Fruit fly (Drosophila melanogaster) whole organism, embryonic: ENCODE measurements around the gene CG31174.

Source experiments
- Atf-2 ChIP-seq: fragments of 200-800 bp; sonication (Bioruptor generic); optimal IDR thresholded peaks from 2 replicates; lab custom pipeline; 2016; ENCODE audit warnings: missing biosample characterization, missing genetic modification characterization
- Bdp1 ChIP-seq: fragments of 200-800 bp; sonication (Bioruptor generic); optimal IDR thresholded peaks from 3 replicates; lab custom pipeline; 2016; ENCODE audit warnings: missing biosample characterization, missing genetic modification characterization
- Bgb ChIP-seq: fragments of 200-800 bp; sonication (Bioruptor generic); IDR thresholded peaks from 2 replicates; pipeline ENCODE4 v1.3.6; 2022; ENCODE audit warnings: missing biosample characterization, missing genetic modification characterization; ENCODE audit not compliant: partially characterized antibody
- CG10543 ChIP-seq: fragments of 200-800 bp; sonication (Bioruptor generic); optimal IDR thresholded peaks from 3 replicates; lab custom pipeline; 2017; ENCODE audit warnings: missing biosample characterization, mild to moderate bottlenecking, missing genetic modification characterization, moderate library complexity
- CG12391 ChIP-seq: fragments of 200-800 bp; sonication (Bioruptor generic); optimal IDR thresholded peaks from 3 replicates; lab custom pipeline; 2018; ENCODE audit warnings: missing biosample characterization, mild to moderate bottlenecking, missing genetic modification characterization, moderate library complexity
- CG17328 ChIP-seq: fragments of 200-800 bp; sonication (Bioruptor generic); IDR thresholded peaks from 2 replicates; pipeline ENCODE4 v1.3.6; 2022; ENCODE audit warnings: missing biosample characterization, missing genetic modification characterization
- CG2199 ChIP-seq: fragments of 200-800 bp; sonication (Bioruptor generic); IDR thresholded peaks from 3 replicates; pipeline ENCODE4 v1.3.6; 2022; ENCODE audit warnings: missing biosample characterization, missing genetic modification characterization
- CG2202 ChIP-seq: fragments of 200-800 bp; sonication (Bioruptor generic); optimal IDR thresholded peaks from 2 replicates; lab custom pipeline; 2018; ENCODE audit warnings: missing biosample characterization, mild to moderate bottlenecking, missing genetic modification characterization
- CG30020 ChIP-seq: fragments of 200-800 bp; optimal IDR thresholded peaks from 2 replicates; lab custom pipeline; 2019; ENCODE audit warnings: missing biosample characterization, mild to moderate bottlenecking, missing genetic modification characterization, moderate library complexity
- CG3726 ChIP-seq: fragments of 200-800 bp; sonication (Bioruptor generic); IDR thresholded peaks from 3 replicates; pipeline ENCODE4, ENCODE4 v1.3.6; 2022; ENCODE audit warnings: missing biosample characterization, missing genetic modification characterization
- CG4424 ChIP-seq: fragments of 200-800 bp; sonication (Bioruptor generic); optimal IDR thresholded peaks from 3 replicates; lab custom pipeline; 2016; ENCODE audit warnings: missing biosample characterization, missing genetic modification characterization
- CG5245 ChIP-seq: fragments of 200-800 bp; sonication (Bioruptor generic); optimal IDR thresholded peaks from 3 replicates; lab custom pipeline; 2016; ENCODE audit warnings: missing biosample characterization, missing genetic modification characterization
- CG6813 ChIP-seq: fragments of 200-800 bp; sonication (Bioruptor generic); optimal IDR thresholded peaks from 2 replicates; lab custom pipeline; 2017; ENCODE audit warnings: missing biosample characterization, missing genetic modification characterization, mild to moderate bottlenecking, moderate library complexity, missing genetic modification reagents
- CG7357 ChIP-seq: fragments of 200-800 bp; sonication (Bioruptor generic); IDR thresholded peaks from 3 replicates; pipeline ENCODE4 v1.3.6; 2022; ENCODE audit warnings: missing biosample characterization, missing genetic modification characterization
- CG7987 ChIP-seq: fragments of 200-800 bp; sonication (Bioruptor generic); optimal IDR thresholded peaks from 2 replicates; lab custom pipeline; 2018; ENCODE audit warnings: missing biosample characterization, mild to moderate bottlenecking, missing genetic modification characterization, moderate library complexity
- CG8765 ChIP-seq: fragments of 200-800 bp; sonication (Bioruptor generic); IDR thresholded peaks from 2 replicates; pipeline ENCODE4 v1.3.6; 2022; ENCODE audit warnings: missing biosample characterization, missing genetic modification characterization
- CG9876 ChIP-seq: fragments of 200-800 bp; sonication (Bioruptor generic); optimal IDR thresholded peaks from 2 replicates; lab custom pipeline; 2016; ENCODE audit warnings: missing biosample characterization, missing genetic modification characterization
- CG9932 ChIP-seq: fragments of 200-800 bp; sonication (Bioruptor generic); IDR thresholded peaks from 2 replicates; pipeline ENCODE4 v1.3.6; 2022; ENCODE audit warnings: missing biosample characterization, missing genetic modification characterization
- CkIIα-i1 ChIP-seq: fragments of 200-800 bp; sonication (Bioruptor generic); IDR thresholded peaks from 2 replicates; pipeline ENCODE4 v1.3.6; 2022; ENCODE audit warnings: missing biosample characterization, missing genetic modification characterization
- D ChIP-seq, 2 experiments: fragments of 200-800 bp in 1 of 2; fragments of >200 bp in 1 of 2; sonication (Bioruptor generic) in 1 of 2; optimal IDR thresholded peaks; 2 replicates in 1 of 2; 3 replicates in 1 of 2; lab custom pipeline; 2017; ENCODE audit warnings: mild to moderate bottlenecking in 1 of 2, missing biosample characterization in 1 of 2, missing genetic modification characterization in 1 of 2, missing genetic modification reagents in 1 of 2
- Dfd ChIP-seq, 2 experiments: fragments of >200 bp; optimal IDR thresholded peaks; 2 replicates each; lab custom pipeline; 2017; ENCODE audit warnings: missing biosample characterization in 2 of 2, missing genetic modification characterization in 2 of 2
- Dp ChIP-seq: fragments of 200-800 bp; sonication (Bioruptor generic); optimal IDR thresholded peaks from 2 replicates; lab custom pipeline; 2018; ENCODE audit warnings: missing biosample characterization, mild to moderate bottlenecking, missing genetic modification characterization, moderate library complexity
- Drgx ChIP-seq: fragments of 200-800 bp; sonication (Bioruptor generic); IDR thresholded peaks from 2 replicates; pipeline ENCODE4 v1.3.6; 2022; ENCODE audit warnings: missing biosample characterization, missing genetic modification characterization
- E2f1 ChIP-seq: fragments of 200-800 bp; sonication (Bioruptor generic); IDR thresholded peaks from 2 replicates; pipeline ENCODE4 v1.3.6; 2022; ENCODE audit warnings: missing biosample characterization, missing genetic modification characterization
- Ets97D ChIP-seq: fragments of 200-800 bp; sonication (Bioruptor generic); optimal IDR thresholded peaks from 3 replicates; lab custom pipeline; 2016; ENCODE audit warnings: missing biosample characterization, missing genetic modification characterization
- HHEX ChIP-seq: fragments of 200-800 bp; sonication (Bioruptor generic); optimal IDR thresholded peaks from 3 replicates; lab custom pipeline; 2017; ENCODE audit warnings: missing biosample characterization, mild to moderate bottlenecking, missing genetic modification characterization, missing genetic modification reagents
- HLH54F ChIP-seq: fragments of 200-800 bp; sonication (Bioruptor generic); optimal IDR thresholded peaks from 3 replicates; lab custom pipeline; 2016; ENCODE audit warnings: missing biosample characterization, missing genetic modification characterization
- MESR4 ChIP-seq: fragments of 200-800 bp; sonication (Bioruptor generic); optimal IDR thresholded peaks from 2 replicates; lab custom pipeline; 2018; ENCODE audit warnings: missing biosample characterization, mild to moderate bottlenecking, missing genetic modification characterization, moderate library complexity
- NC2α ChIP-seq: fragments of 200-800 bp; sonication (Bioruptor generic); optimal IDR thresholded peaks from 2 replicates; lab custom pipeline; 2016; ENCODE audit warnings: missing biosample characterization, missing genetic modification characterization
- Oaz ChIP-seq: fragments of 200-800 bp; sonication (Bioruptor generic); IDR thresholded peaks from 2 replicates; pipeline ENCODE4 v1.3.6; 2022; ENCODE audit warnings: missing biosample characterization, missing genetic modification characterization
- Side ChIP-seq: fragments of 200-800 bp; sonication (Bioruptor generic); optimal IDR thresholded peaks from 2 replicates; lab custom pipeline; 2016; ENCODE audit warnings: missing biosample characterization, missing genetic modification characterization
- Tbp ChIP-seq: fragments of >200 bp; optimal IDR thresholded peaks from 2 replicates; lab custom pipeline; 2018; ENCODE audit warnings: missing biosample characterization, missing genetic modification characterization
- Trl ChIP-seq, 3 experiments: fragments of >200 bp in 2 of 3; fragments of 200-800 bp in 1 of 3; sonication (Bioruptor generic) in 1 of 3; optimal IDR thresholded peaks; 2 replicates in 1 of 3; 3 replicates in 2 of 3; lab custom pipeline; 2016 to 2017; ENCODE audit warnings: missing biosample characterization in 1 of 3, missing genetic modification characterization in 1 of 3
- al ChIP-seq: fragments of 200-800 bp; sonication (Bioruptor generic); IDR thresholded peaks from 2 replicates; pipeline ENCODE4 v1.3.6; 2022; ENCODE audit warnings: missing biosample characterization, missing genetic modification characterization
- aop ChIP-seq: fragments of 200-800 bp; sonication (Bioruptor generic); IDR thresholded peaks from 2 replicates; pipeline ENCODE4 v1.3.6; 2022; ENCODE audit warnings: missing biosample characterization, missing genetic modification characterization
- ap ChIP-seq: fragments of 200-800 bp; sonication (Bioruptor generic); IDR thresholded peaks from 2 replicates; pipeline ENCODE4 v1.3.6; 2022; ENCODE audit warnings: missing biosample characterization, missing genetic modification characterization
- bbx ChIP-seq: fragments of 200-800 bp; sonication (Bioruptor generic); IDR thresholded peaks from 2 replicates; pipeline ENCODE4 v1.3.6; 2022; ENCODE audit warnings: missing biosample characterization, missing genetic modification characterization; ENCODE audit not compliant: partially characterized antibody
- cad ChIP-seq: fragments of >200 bp; optimal IDR thresholded peaks from 2 replicates; lab custom pipeline; 2017; ENCODE audit warnings: missing biosample characterization, missing genetic modification characterization
- cas ChIP-seq: fragments of 200-800 bp; sonication (Bioruptor generic); IDR thresholded peaks from 2 replicates; pipeline ENCODE4 v1.3.6; 2022; ENCODE audit warnings: missing biosample characterization, missing genetic modification characterization
- cato ChIP-seq: fragments of 200-800 bp; sonication (Bioruptor generic); optimal IDR thresholded peaks from 2 replicates; lab custom pipeline; 2016; ENCODE audit warnings: missing biosample characterization, missing genetic modification characterization, borderline replicate concordance
- fd102C ChIP-seq: fragments of 200-800 bp; sonication (Bioruptor generic); optimal IDR thresholded peaks from 2 replicates; lab custom pipeline; 2018; ENCODE audit warnings: missing biosample characterization, mild to moderate bottlenecking, missing genetic modification characterization, moderate library complexity
- insv ChIP-seq, 2 experiments: fragments of 200-800 bp; sonication (Bioruptor generic); optimal IDR thresholded peaks; 3 replicates each; lab custom pipeline; 2016 to 2018; ENCODE audit warnings: missing biosample characterization in 2 of 2, missing genetic modification characterization in 2 of 2
- jumu ChIP-seq: fragments of 200-800 bp; sonication (Bioruptor generic); optimal IDR thresholded peaks from 3 replicates; lab custom pipeline; 2016; ENCODE audit warnings: missing biosample characterization, missing genetic modification characterization
- kay ChIP-seq: fragments of 200-800 bp; sonication (Bioruptor generic); optimal IDR thresholded peaks from 2 replicates; lab custom pipeline; 2016; ENCODE audit warnings: missing biosample characterization, missing genetic modification characterization
- kni ChIP-seq: fragments of 200-800 bp; sonication (Bioruptor generic); optimal IDR thresholded peaks from 3 replicates; lab custom pipeline; 2017; ENCODE audit warnings: mild to moderate bottlenecking, missing biosample characterization, missing genetic modification reagents, missing genetic modification characterization
- luna ChIP-seq: fragments of 200-800 bp; sonication (Bioruptor generic); optimal IDR thresholded peaks from 2 replicates; lab custom pipeline; 2016; ENCODE audit warnings: missing biosample characterization, missing genetic modification characterization
- maf-S ChIP-seq: fragments of 200-800 bp; sonication (Bioruptor generic); optimal IDR thresholded peaks from 2 replicates; lab custom pipeline; 2016; ENCODE audit warnings: missing biosample characterization, missing genetic modification characterization
- pb ChIP-seq: fragments of 200-800 bp; sonication (Bioruptor generic); optimal IDR thresholded peaks from 3 replicates; lab custom pipeline; 2016; ENCODE audit warnings: missing biosample characterization, missing genetic modification characterization
- sim ChIP-seq: fragments of 200-800 bp; sonication (Bioruptor generic); IDR thresholded peaks from 2 replicates; pipeline ENCODE4 v1.3.6; 2022; ENCODE audit warnings: missing biosample characterization, missing genetic modification characterization
- sisA ChIP-seq: fragments of 200-800 bp; sonication (Bioruptor generic); IDR thresholded peaks from 2 replicates; pipeline ENCODE4 v1.3.6; 2022; ENCODE audit warnings: missing biosample characterization, missing genetic modification characterization
- trem ChIP-seq: fragments of 200-800 bp; optimal IDR thresholded peaks from 3 replicates; lab custom pipeline; 2019; ENCODE audit warnings: missing biosample characterization, mild to moderate bottlenecking, missing genetic modification characterization, moderate library complexity
- yki ChIP-seq: fragments of >200 bp; optimal IDR thresholded peaks from 3 replicates; lab custom pipeline; 2018

The CG31174 gene

dm6 chr3R:21859509-21859908, 9.8 kb downstream of the CG31174 start (continued):
- TF ChIP-seq CG9876 (GFP tag; lab: Kevin White, UChicago) (no peak), sim (GFP tag; lab: Robert Waterston, UW) (no peak), CG2202 (peak; percentile 42), CG17328 (peak; percentile 53; the same call in 1 of the 2 replicates), D (optimal IDR thresholded peaks at IDR 0.05; lab: Kevin White, UChicago) (no peak), D (GFP tag; optimal IDR thresholded peaks at IDR 0.05; lab: Kevin White, UChicago) (peak; percentile 55), E2f1 (GFP tag; lab: Robert Waterston, UW) (peak; percentile 39; the same call in 1 of the 2 replicates), CG6813 (GFP tag; lab: Kevin White, UChicago) (no peak), Side (GFP tag; lab: Kevin White, UChicago) (peak; percentile 21), HHEX (GFP tag; lab: Kevin White, UChicago) (peak; percentile 8), al (GFP tag; lab: Robert Waterston, UW) (no peak), kni (no peak), yki (no peak), CkIIα-i1 (GFP tag; lab: Robert Waterston, UW) (no peak), Ets97D (GFP tag; lab: Kevin White, UChicago) (no peak), HLH54F (no peak), Oaz (GFP tag; lab: Robert Waterston, UW) (no peak), Tbp (no peak), sisA (peak; percentile 20; the same call in 1 of the 2 replicates), maf-S (GFP tag; lab: Kevin White, UChicago) (no peak), pb (no peak), Dfd (GFP tag; optimal IDR thresholded peaks at IDR 0.05; lab: Kevin White, UChicago) (no peak), insv (GFP tag; optimal IDR thresholded peaks at IDR 0.05; lab: Kevin White, UChicago) (no peak), luna (GFP tag; lab: Kevin White, UChicago) (no peak), ap (GFP tag; lab: Robert Waterston, UW) (no peak), jumu (no peak), MESR4 (GFP tag; lab: Kevin White, UChicago) (no peak), Dp (GFP tag; lab: Kevin White, UChicago) (no peak), CG5245 (GFP tag; lab: Kevin White, UChicago) (peak; percentile 8), Atf-2 (GFP tag; lab: Kevin White, UChicago) (peak; percentile 39), Trl (optimal IDR thresholded peaks at IDR 0.05; lab: Kevin White, UChicago) (no peak), Trl (GFP tag; optimal IDR thresholded peaks at IDR 0.05; lab: Kevin White, UChicago) (no peak), trem (tag; lab: Kevin White, UChicago) (peak; percentile 46), CG30020 (tag; lab: Kevin White, UChicago) (no peak), fd102C (GFP tag; lab: Kevin White, UChicago) (peak; percentile 16), CG9932 (GFP tag; lab: Robert Waterston, UW) (no peak), CG2199 (GFP tag; lab: Robert Waterston, UW) (no peak), aop (GFP tag; lab: Robert Waterston, UW) (no peak), CG7987 (GFP tag; lab: Kevin White, UChicago) (no peak), CG10543 (GFP tag; lab: Kevin White, UChicago) (no peak), NC2α (GFP tag; lab: Kevin White, UChicago) (no peak), bbx (GFP tag; lab: Robert Waterston, UW) (no peak), kay (GFP tag; lab: Kevin White, UChicago) (no peak), cad (GFP tag; lab: Kevin White, UChicago) (no peak), Bdp1 (GFP tag; lab: Kevin White, UChicago) (no peak), CG4424 (GFP tag; lab: Kevin White, UChicago) (peak; percentile 47), cato (no peak), CG12391 (peak; percentile 61), cas (GFP tag; lab: Robert Waterston, UW) (no peak), Bgb (GFP tag; lab: Robert Waterston, UW) (no peak), Drgx (peak; percentile 58; the same call in 1 of the 2 replicates), CG7357 (GFP tag; lab: Robert Waterston, UW) (0 out of 3 replicates have a peak, but pooled peaks have one; percentile 45), CG8765 (GFP tag; lab: Robert Waterston, UW) (no peak), CG3726 (GFP tag; lab: Robert Waterston, UW) (no peak)
